Worm (Caenorhabditis elegans): ENCODE data around the gene C14A4.8.
A peak's percentile ranks its signal among the peaks of the same experiment; 100 is the strongest.

C14A4.8 gene

ce11 chrII:10547311-10547710 lies 50.6 kb downstream of the C14A4.8 start (continued):
- TF ChIP-seq nhr-120 (GFP tag; IDR thresholded peaks at IDR 0.05): 0 out of 2 replicates have a peak, but pooled peaks have one; percentile 23
- TF ChIP-seq attf-3 (GFP tag; conservative IDR thresholded peaks at IDR 0.05): no peak
- no peak for TF ChIP-seq F10E7.11 (tag; optimal IDR thresholded peaks at IDR 0.05)
- TF ChIP-seq B0019.2 (GFP tag; conservative IDR thresholded peaks at IDR 0.05): no peak
- no peak for TF ChIP-seq xnd-1 (tag; optimal IDR thresholded peaks at IDR 0.05)
- no peak for TF ChIP-seq madf-3 (GFP tag; IDR thresholded peaks at IDR 0.05)
- no peak for TF ChIP-seq sdz-38 (tag; optimal IDR thresholded peaks at IDR 0.05)
- TF ChIP-seq ztf-6 (GFP tag; IDR thresholded peaks at IDR 0.05): no peak
- peak; percentile 95 for TF ChIP-seq zfh-2 (GFP tag; conservative IDR thresholded peaks at IDR 0.05)
- TF ChIP-seq lin-54 (GFP tag; optimal IDR thresholded peaks at IDR 0.05): no peak
- peak; percentile 49 for TF ChIP-seq dox-1 (GFP tag; IDR thresholded peaks at IDR 0.05)
- TF ChIP-seq rec-8 (tag; optimal IDR thresholded peaks at IDR 0.05): no peak
- TF ChIP-seq zim-3 (tag; optimal IDR thresholded peaks at IDR 0.05): peak; percentile 40
- no peak for TF ChIP-seq snpc-3.4 (tag; optimal IDR thresholded peaks at IDR 0.05)
- TF ChIP-seq athp-1 (tag; optimal IDR thresholded peaks at IDR 0.05): peak; percentile 17
- no peak for TF ChIP-seq ceh-100 (GFP tag; IDR thresholded peaks at IDR 0.05)
- TF ChIP-seq unc-62 (GFP tag; optimal IDR thresholded peaks at IDR 0.05): no peak
- no peak for TF ChIP-seq die-1 (tag; optimal IDR thresholded peaks at IDR 0.05)
- peak; percentile 66; the same call in 1 of the 2 replicates for TF ChIP-seq ztf-28 (GFP tag; IDR thresholded peaks at IDR 0.05)
- no peak for TF ChIP-seq nfya-2 (GFP tag; IDR thresholded peaks at IDR 0.05)
- peak; percentile 71 for TF ChIP-seq egrh-3 (GFP tag; IDR thresholded peaks at IDR 0.05)
- TF ChIP-seq C06A6.2 (GFP tag; conservative IDR thresholded peaks at IDR 0.05): peak; percentile 64
- TF ChIP-seq pha-4 (tag; optimal IDR thresholded peaks at IDR 0.05): no peak
- TF ChIP-seq cebp-2 (GFP tag; IDR thresholded peaks at IDR 0.05): 0 out of 2 replicates have a peak, but pooled peaks have one; percentile 82
- TF ChIP-seq let-526 (GFP tag; IDR thresholded peaks at IDR 0.05): 0 out of 2 replicates have a peak, but pooled peaks have one; percentile 52
- no peak for TF ChIP-seq sea-2 (GFP tag; IDR thresholded peaks at IDR 0.05)
- TF ChIP-seq akir-1 (GFP tag; optimal IDR thresholded peaks at IDR 0.05): no peak
- TF ChIP-seq tbp1 (GFP tag; optimal IDR thresholded peaks at IDR 0.05): no peak
- TF ChIP-seq F23B12.7 (tag; optimal IDR thresholded peaks at IDR 0.05; ENCODE audit: insufficient read depth): no peak

Data from whole organism, young adult.